Fruit fly (Drosophila melanogaster) whole organism: Measurements from ENCODE around the gene CG14657.

Experiments used
- Dll ChIP-seq: fragments of >200 bp; optimal IDR thresholded peaks from 2 replicates; lab custom pipeline; 2017
- psq ChIP-seq: fragments of >200 bp; optimal IDR thresholded peaks from 2 replicates; lab custom pipeline; 2017
- usp ChIP-seq: fragments of >200 bp; optimal IDR thresholded peaks from 2 replicates; lab custom pipeline; 2017; ENCODE audit warnings: missing biosample characterization, missing genetic modification characterization, mixed read lengths

- no peak for TF ChIP-seq psq (lab: Kevin White, UChicago)
- TF ChIP-seq usp (GFP tag; lab: Kevin White, UChicago): no peak
- TF ChIP-seq Dll (lab: Kevin White, UChicago): no peak
These were observed 48.1 kb downstream of the CG14657 start, which contains the start of gene CG44098 for dm6 chr3R:4773097-4773496.
